Fruit fly (Drosophila melanogaster): ENCODE data around the gene CG7548.

CG7548 gene

DNA sequence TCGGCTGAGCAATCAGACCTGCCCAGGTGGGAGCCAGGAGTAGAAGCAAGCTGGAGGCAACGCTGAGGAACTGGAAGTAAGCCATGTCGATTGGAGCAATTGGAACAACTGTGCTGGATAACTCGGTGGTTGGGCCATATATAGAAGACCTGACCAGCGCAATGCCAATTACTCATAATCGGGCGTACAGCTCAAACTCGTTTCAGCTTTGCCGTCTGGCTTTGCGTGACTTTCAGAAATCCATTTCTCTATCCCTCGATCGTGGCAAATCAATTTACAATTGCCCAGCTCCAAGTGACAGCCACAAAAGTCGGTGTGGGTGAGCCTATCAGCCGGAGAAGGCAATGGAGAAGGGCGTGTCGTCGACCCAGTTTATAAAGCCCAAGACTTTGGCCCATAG is at the start of gene CG7548:
CG7548 (minus strand) TSS at position 101 of the 400 bp plus-strand sequence.
- TF ChIP-seq GATAd (GFP tag; optimal IDR thresholded peaks at IDR 0.05), result no peak
- TF ChIP-seq OdsH (GFP tag; optimal IDR thresholded peaks at IDR 0.05), result no peak
- no peak for TF ChIP-seq usp (GFP tag; optimal IDR thresholded peaks at IDR 0.05)
- no peak for TF ChIP-seq N (GFP tag; optimal IDR thresholded peaks at IDR 0.05)
- no peak for TF ChIP-seq CG32264 (GFP tag; optimal IDR thresholded peaks at IDR 0.05)
- no peak for TF ChIP-seq Rel (GFP tag; optimal IDR thresholded peaks at IDR 0.05)
- no peak for TF ChIP-seq Rel (tag; optimal IDR thresholded peaks at IDR 0.05)
- no peak for TF ChIP-seq woc (GFP tag; optimal IDR thresholded peaks at IDR 0.05)
- TF ChIP-seq dmrt93B (GFP tag; optimal IDR thresholded peaks at IDR 0.05), result no peak
- TF ChIP-seq CG9705 (GFP tag; optimal IDR thresholded peaks at IDR 0.05), result no peak
- no peak for TF ChIP-seq sage (GFP tag; optimal IDR thresholded peaks at IDR 0.05)
- TF ChIP-seq lola (GFP tag; optimal IDR thresholded peaks at IDR 0.05), result no peak
- no peak for TF ChIP-seq pan (optimal IDR thresholded peaks at IDR 0.05)
- no peak for TF ChIP-seq Abd-B (GFP tag; optimal IDR thresholded peaks at IDR 0.05)
- no peak for TF ChIP-seq dl (GFP tag; optimal IDR thresholded peaks at IDR 0.05; ENCODE audit: insufficient read depth in 1 of 2, partially characterized antibody in 2 of 2)
- TF ChIP-seq brk (GFP tag; optimal IDR thresholded peaks at IDR 0.05), result no peak
- TF ChIP-seq ey (GFP tag; optimal IDR thresholded peaks at IDR 0.05), result no peak
- TF ChIP-seq psq (GFP tag; optimal IDR thresholded peaks at IDR 0.05), result no peak

DNA sequence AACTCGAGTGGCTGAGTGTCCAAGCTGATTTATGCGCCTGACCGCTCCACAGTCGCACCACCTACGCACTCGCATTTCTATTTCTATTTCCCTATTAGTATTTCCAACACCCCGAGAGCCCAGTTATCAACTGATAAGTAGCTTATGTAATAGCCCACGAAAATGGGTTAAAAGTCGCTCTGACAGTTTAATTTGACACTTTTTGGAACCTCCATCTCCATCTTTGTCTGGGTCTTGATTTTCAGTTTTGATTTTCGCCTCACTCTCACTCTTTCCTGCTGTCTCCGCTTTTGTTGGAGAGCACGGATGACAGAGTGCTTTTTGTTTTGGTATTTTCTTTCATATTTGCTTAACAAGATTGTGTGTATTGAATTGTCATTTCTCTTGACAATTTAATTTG is 47.0 kb upstream of the CG7548 start:
- no peak for TF ChIP-seq OdsH (GFP tag; optimal IDR thresholded peaks at IDR 0.05)
- TF ChIP-seq brk (GFP tag; optimal IDR thresholded peaks at IDR 0.05), result no peak
- no peak for TF ChIP-seq jim (GFP tag; optimal IDR thresholded peaks at IDR 0.05)
- TF ChIP-seq ey (GFP tag; optimal IDR thresholded peaks at IDR 0.05), result no peak
- TF ChIP-seq h (GFP tag; optimal IDR thresholded peaks at IDR 0.05), result no peak
- no peak for TF ChIP-seq Hnf4 (GFP tag; optimal IDR thresholded peaks at IDR 0.05)
- no peak for TF ChIP-seq HLH106 (tag; optimal IDR thresholded peaks at IDR 0.05)
- TF ChIP-seq psq (GFP tag; optimal IDR thresholded peaks at IDR 0.05), result no peak
- TF ChIP-seq tai (GFP tag; optimal IDR thresholded peaks at IDR 0.05), result no peak
- no peak for TF ChIP-seq dl (GFP tag; optimal IDR thresholded peaks at IDR 0.05; ENCODE audit: insufficient read depth in 1 of 2, partially characterized antibody in 2 of 2)
- TF ChIP-seq Abd-B (GFP tag; optimal IDR thresholded peaks at IDR 0.05), result no peak
- TF ChIP-seq rgr (GFP tag; optimal IDR thresholded peaks at IDR 0.05), result no peak
- TF ChIP-seq Vsx2 (GFP tag; optimal IDR thresholded peaks at IDR 0.05; ENCODE audit: partially characterized antibody), result no peak
- TF ChIP-seq dmrt93B (GFP tag; optimal IDR thresholded peaks at IDR 0.05), result no peak
- no peak for TF ChIP-seq N (GFP tag; optimal IDR thresholded peaks at IDR 0.05)
- TF ChIP-seq Dif (GFP tag; optimal IDR thresholded peaks at IDR 0.05; ENCODE audit: partially characterized antibody), result no peak
- TF ChIP-seq Hr78 (GFP tag; optimal IDR thresholded peaks at IDR 0.05), result no peak
- no peak for TF ChIP-seq br (GFP tag; optimal IDR thresholded peaks at IDR 0.05)
- no peak for TF ChIP-seq Jra (GFP tag; optimal IDR thresholded peaks at IDR 0.05)

DNA sequence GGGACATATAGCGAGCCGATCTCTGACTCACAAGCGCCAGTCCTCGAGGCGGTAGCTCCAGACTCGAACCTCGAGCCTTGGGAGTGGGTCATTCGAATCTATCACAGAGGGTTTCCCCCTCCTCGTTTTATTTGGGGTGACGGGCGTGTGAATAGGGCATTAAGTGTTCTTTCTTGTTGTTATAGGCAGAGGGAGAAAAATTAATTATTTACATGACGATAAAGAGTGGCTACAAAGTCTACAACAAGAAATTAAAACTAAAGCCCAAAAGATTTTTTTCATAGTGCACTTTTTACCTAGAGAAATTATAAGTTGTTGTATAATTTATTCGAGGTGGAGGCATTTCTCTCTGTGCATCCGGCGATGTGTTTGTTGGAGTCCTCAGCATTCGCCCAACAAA is 46.4 kb upstream of the CG7548 start:
- TF ChIP-seq lola (GFP tag; optimal IDR thresholded peaks at IDR 0.05), result no peak
- no peak for TF ChIP-seq GATAd (GFP tag; optimal IDR thresholded peaks at IDR 0.05)
- no peak for TF ChIP-seq h (GFP tag; optimal IDR thresholded peaks at IDR 0.05)
- TF ChIP-seq psq (GFP tag; optimal IDR thresholded peaks at IDR 0.05), result no peak
- TF ChIP-seq Myc (optimal IDR thresholded peaks at IDR 0.05), result no peak
- no peak for TF ChIP-seq Sp1 (GFP tag; optimal IDR thresholded peaks at IDR 0.05)
- TF ChIP-seq Dif (GFP tag; optimal IDR thresholded peaks at IDR 0.05; ENCODE audit: partially characterized antibody), result no peak
- TF ChIP-seq CG32264 (GFP tag; optimal IDR thresholded peaks at IDR 0.05), result no peak
- TF ChIP-seq N (GFP tag; optimal IDR thresholded peaks at IDR 0.05), result no peak
- no peak for TF ChIP-seq HLH106 (tag; optimal IDR thresholded peaks at IDR 0.05)
- no peak for TF ChIP-seq Hnf4 (GFP tag; optimal IDR thresholded peaks at IDR 0.05)
- no peak for TF ChIP-seq Mio (GFP tag; optimal IDR thresholded peaks at IDR 0.05)
- no peak for TF ChIP-seq jim (GFP tag; optimal IDR thresholded peaks at IDR 0.05)
- no peak for TF ChIP-seq Dfd (GFP tag; optimal IDR thresholded peaks at IDR 0.05)
- no peak for TF ChIP-seq Abd-B (GFP tag; optimal IDR thresholded peaks at IDR 0.05)
- TF ChIP-seq Jra (GFP tag; optimal IDR thresholded peaks at IDR 0.05), result no peak
- no peak for TF ChIP-seq rgr (GFP tag; optimal IDR thresholded peaks at IDR 0.05)
- TF ChIP-seq br (GFP tag; optimal IDR thresholded peaks at IDR 0.05), result no peak
- TF ChIP-seq Vsx2 (GFP tag; optimal IDR thresholded peaks at IDR 0.05; ENCODE audit: partially characterized antibody), result no peak
- TF ChIP-seq sage (GFP tag; optimal IDR thresholded peaks at IDR 0.05), result no peak

DNA sequence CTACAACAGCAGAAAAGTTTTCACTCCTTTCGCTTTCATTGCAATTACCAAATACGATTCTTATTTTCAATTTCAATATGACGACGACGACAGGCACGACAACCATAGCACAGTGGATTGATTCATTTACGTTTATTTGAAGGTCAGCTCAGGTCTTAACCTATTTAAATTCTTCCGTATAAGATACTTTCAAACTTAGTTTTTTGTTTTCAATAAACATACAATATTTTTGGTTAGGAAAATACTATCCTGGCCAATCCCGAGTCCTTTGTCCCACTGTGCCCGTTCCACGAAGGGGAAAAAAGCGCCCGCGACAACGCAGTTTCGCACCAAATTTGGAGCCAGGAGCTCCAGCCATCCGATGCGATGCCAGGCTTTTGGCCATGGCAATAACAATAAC is 44.2 kb upstream of the CG7548 start:
- TF ChIP-seq sv (GFP tag; optimal IDR thresholded peaks at IDR 0.05), result no peak
- no peak for TF ChIP-seq Rel (GFP tag; optimal IDR thresholded peaks at IDR 0.05)
- TF ChIP-seq Rel (tag; optimal IDR thresholded peaks at IDR 0.05), result no peak
- no peak for TF ChIP-seq CG9705 (GFP tag; optimal IDR thresholded peaks at IDR 0.05)
- no peak for TF ChIP-seq rgr (GFP tag; optimal IDR thresholded peaks at IDR 0.05)
- TF ChIP-seq OdsH (GFP tag; optimal IDR thresholded peaks at IDR 0.05), result no peak
- TF ChIP-seq tai (GFP tag; optimal IDR thresholded peaks at IDR 0.05), result no peak
- no peak for TF ChIP-seq dl (GFP tag; optimal IDR thresholded peaks at IDR 0.05; ENCODE audit: insufficient read depth in 1 of 2, partially characterized antibody in 2 of 2)
- TF ChIP-seq brk (GFP tag; optimal IDR thresholded peaks at IDR 0.05), result no peak
- TF ChIP-seq Sp1 (GFP tag; optimal IDR thresholded peaks at IDR 0.05), result no peak
- no peak for TF ChIP-seq Myc (optimal IDR thresholded peaks at IDR 0.05)
- TF ChIP-seq usp (GFP tag; optimal IDR thresholded peaks at IDR 0.05), result no peak
- TF ChIP-seq Jra (GFP tag; optimal IDR thresholded peaks at IDR 0.05), result no peak
- no peak for TF ChIP-seq sage (GFP tag; optimal IDR thresholded peaks at IDR 0.05)
- no peak for TF ChIP-seq GATAd (GFP tag; optimal IDR thresholded peaks at IDR 0.05)
- no peak for TF ChIP-seq Vsx2 (GFP tag; optimal IDR thresholded peaks at IDR 0.05; ENCODE audit: partially characterized antibody)
- TF ChIP-seq N (GFP tag; optimal IDR thresholded peaks at IDR 0.05), result no peak
- TF ChIP-seq Mio (GFP tag; optimal IDR thresholded peaks at IDR 0.05), result no peak
- TF ChIP-seq br (GFP tag; optimal IDR thresholded peaks at IDR 0.05), result no peak
- TF ChIP-seq Dif (GFP tag; optimal IDR thresholded peaks at IDR 0.05; ENCODE audit: partially characterized antibody), result no peak
